Fruit fly (Drosophila melanogaster) whole organism, embryonic: ENCODE measurements around the gene Ocrl.

Experiments used
- B-H2 ChIP-seq: fragments of 200-800 bp; sonication (Bioruptor generic); optimal IDR thresholded peaks from 2 replicates; lab custom pipeline; 2018; ENCODE audit warnings: missing biosample characterization, mild to moderate bottlenecking, missing genetic modification characterization
- CG10654 ChIP-seq: fragments of 200-800 bp; sonication (Bioruptor generic); optimal IDR thresholded peaks from 2 replicates; lab custom pipeline; 2016; ENCODE audit warnings: missing biosample characterization, missing genetic modification characterization
- CG11723 ChIP-seq: fragments of 200-800 bp; sonication (Bioruptor generic); optimal IDR thresholded peaks from 2 replicates; lab custom pipeline; 2017; ENCODE audit warnings: missing biosample characterization, mild to moderate bottlenecking, missing genetic modification characterization
- CG12769 ChIP-seq: fragments of 200-800 bp; sonication (Bioruptor generic); optimal IDR thresholded peaks from 2 replicates; lab custom pipeline; 2019; ENCODE audit warnings: missing biosample characterization, mild to moderate bottlenecking, missing genetic modification characterization, moderate library complexity
- CG13123 ChIP-seq: fragments of 200-800 bp; sonication (Bioruptor generic); optimal IDR thresholded peaks from 2 replicates; lab custom pipeline; 2016; ENCODE audit warnings: missing biosample characterization, missing genetic modification characterization
- CG14014 ChIP-seq: fragments of 200-800 bp; sonication (Bioruptor generic); IDR thresholded peaks from 2 replicates; pipeline ENCODE4 v1.3.6; 2022; ENCODE audit warnings: missing biosample characterization, missing genetic modification characterization
- CG15479 ChIP-seq: fragments of 200-800 bp; sonication (Bioruptor generic); optimal IDR thresholded peaks from 3 replicates; lab custom pipeline; 2019; ENCODE audit warnings: missing biosample characterization, mild to moderate bottlenecking, missing genetic modification characterization, moderate library complexity
- CG15601 ChIP-seq: fragments of 200-800 bp; sonication (Bioruptor generic); optimal IDR thresholded peaks from 3 replicates; lab custom pipeline; 2019; ENCODE audit warnings: missing biosample characterization, mild to moderate bottlenecking, missing genetic modification characterization, moderate library complexity
- CG17328 ChIP-seq: fragments of 200-800 bp; sonication (Bioruptor generic); IDR thresholded peaks from 2 replicates; pipeline ENCODE4 v1.3.6; 2022; ENCODE audit warnings: missing biosample characterization, missing genetic modification characterization
- CG17385 ChIP-seq: fragments of 200-800 bp; sonication (Bioruptor generic); optimal IDR thresholded peaks from 3 replicates; lab custom pipeline; 2018; ENCODE audit warnings: missing biosample characterization, mild to moderate bottlenecking, missing genetic modification characterization
- CG34376 ChIP-seq: fragments of 200-800 bp; sonication (Bioruptor generic); optimal IDR thresholded peaks from 2 replicates; lab custom pipeline; 2018; ENCODE audit warnings: missing biosample characterization, mild to moderate bottlenecking, missing genetic modification characterization
- CG3995 ChIP-seq: fragments of 200-800 bp; sonication (Bioruptor generic); optimal IDR thresholded peaks from 3 replicates; lab custom pipeline; 2016; ENCODE audit warnings: missing biosample characterization, missing genetic modification characterization
- CG4282 ChIP-seq: fragments of 200-800 bp; sonication (Bioruptor generic); optimal IDR thresholded peaks from 2 replicates; lab custom pipeline; 2016; ENCODE audit warnings: missing biosample characterization, missing genetic modification characterization
- CG6791 ChIP-seq: fragments of 200-800 bp; sonication (Bioruptor generic); IDR thresholded peaks from 3 replicates; pipeline ENCODE4 v1.3.6; 2022; ENCODE audit warnings: missing biosample characterization, missing genetic modification characterization; ENCODE audit not compliant: partially characterized antibody
- CG7357 ChIP-seq: fragments of 200-800 bp; sonication (Bioruptor generic); IDR thresholded peaks from 3 replicates; pipeline ENCODE4 v1.3.6; 2022; ENCODE audit warnings: missing biosample characterization, missing genetic modification characterization
- CG7839 ChIP-seq: fragments of 200-800 bp; sonication (Bioruptor generic); optimal IDR thresholded peaks from 3 replicates; lab custom pipeline; 2018; ENCODE audit warnings: missing biosample characterization, mild to moderate bottlenecking, missing genetic modification characterization, moderate library complexity
- CG8281 ChIP-seq: fragments of 200-800 bp; sonication (Bioruptor generic); optimal IDR thresholded peaks from 2 replicates; lab custom pipeline; 2018; ENCODE audit warnings: missing biosample characterization, mild to moderate bottlenecking, missing genetic modification characterization, moderate library complexity
- CG8478 ChIP-seq: fragments of >200 bp; optimal IDR thresholded peaks from 2 replicates; lab custom pipeline; 2018
- Doc3 ChIP-seq: fragments of 200-800 bp; sonication (Bioruptor generic); IDR thresholded peaks from 3 replicates; pipeline ENCODE4 v1.3.6; 2022; ENCODE audit warnings: missing biosample characterization, missing genetic modification characterization; ENCODE audit not compliant: partially characterized antibody
- Meics ChIP-seq: fragments of 200-800 bp; sonication (Bioruptor generic); optimal IDR thresholded peaks from 2 replicates; lab custom pipeline; 2017; ENCODE audit warnings: missing biosample characterization, mild to moderate bottlenecking, missing genetic modification characterization
- NK7.1 ChIP-seq: fragments of 200-800 bp; sonication (Bioruptor generic); optimal IDR thresholded peaks from 3 replicates; lab custom pipeline; 2016; ENCODE audit warnings: missing biosample characterization, missing genetic modification characterization
- Oaz ChIP-seq: fragments of 200-800 bp; sonication (Bioruptor generic); IDR thresholded peaks from 2 replicates; pipeline ENCODE4 v1.3.6; 2022; ENCODE audit warnings: missing biosample characterization, missing genetic modification characterization
- Optix ChIP-seq: fragments of 200-800 bp; sonication (Bioruptor generic); IDR thresholded peaks from 3 replicates; pipeline ENCODE4 v1.3.6; 2022; ENCODE audit warnings: missing biosample characterization, missing genetic modification characterization
- Sox102F ChIP-seq: fragments of 200-800 bp; sonication (Bioruptor generic); optimal IDR thresholded peaks from 2 replicates; lab custom pipeline; 2018; ENCODE audit warnings: missing biosample characterization, mild to moderate bottlenecking, missing genetic modification characterization, moderate library complexity
- Spps ChIP-seq: fragments of 200-800 bp; sonication (Bioruptor generic); optimal IDR thresholded peaks from 2 replicates; lab custom pipeline; 2018; ENCODE audit warnings: missing biosample characterization, mild to moderate bottlenecking, missing genetic modification characterization
- Sry-δ ChIP-seq: fragments of 200-800 bp; sonication (Bioruptor generic); optimal IDR thresholded peaks from 2 replicates; lab custom pipeline; 2016; ENCODE audit warnings: missing biosample characterization, missing genetic modification characterization
- TFAM ChIP-seq: fragments of 200-800 bp; sonication (Bioruptor generic); optimal IDR thresholded peaks from 2 replicates; lab custom pipeline; 2017; ENCODE audit warnings: missing biosample characterization, missing genetic modification characterization, inconsistent platforms
- Vsx1 ChIP-seq: fragments of 200-800 bp; sonication (Bioruptor generic); optimal IDR thresholded peaks from 2 replicates; lab custom pipeline; 2017; ENCODE audit warnings: missing biosample characterization, mild to moderate bottlenecking, missing genetic modification characterization, missing genetic modification reagents
- ase ChIP-seq: fragments of 200-800 bp; sonication (Bioruptor generic); IDR thresholded peaks from 3 replicates; pipeline ENCODE4 v1.3.6; 2022; ENCODE audit warnings: missing biosample characterization, missing genetic modification characterization
- ato ChIP-seq: fragments of 200-800 bp; sonication (Bioruptor generic); IDR thresholded peaks from 2 replicates; pipeline ENCODE4 v1.3.6; 2022; ENCODE audit warnings: missing biosample characterization, missing genetic modification characterization; ENCODE audit not compliant: partially characterized antibody
- btn ChIP-seq: fragments of 200-800 bp; sonication (Bioruptor generic); optimal IDR thresholded peaks from 2 replicates; lab custom pipeline; 2016; ENCODE audit warnings: missing biosample characterization, missing genetic modification characterization
- cwo ChIP-seq: fragments of 200-800 bp; sonication (Bioruptor generic); optimal IDR thresholded peaks from 3 replicates; lab custom pipeline; 2017; ENCODE audit warnings: missing biosample characterization, missing genetic modification characterization, mild to moderate bottlenecking, moderate library complexity, missing genetic modification reagents
- ems ChIP-seq: fragments of 200-800 bp; sonication (Bioruptor generic); optimal IDR thresholded peaks from 3 replicates; lab custom pipeline; 2016; ENCODE audit warnings: missing biosample characterization, missing genetic modification characterization
- fu2 ChIP-seq: fragments of 200-800 bp; sonication (Bioruptor generic); optimal IDR thresholded peaks from 2 replicates; lab custom pipeline; 2016; ENCODE audit warnings: missing biosample characterization, missing genetic modification characterization
- gro ChIP-seq: fragments of 200-800 bp; sonication (Bioruptor generic); optimal IDR thresholded peaks from 2 replicates; lab custom pipeline; 2016; ENCODE audit warnings: missing biosample characterization, missing genetic modification characterization
- hkb ChIP-seq, 2 experiments: fragments of 200-800 bp in 1 of 2; fragments of >200 bp in 1 of 2; sonication (Bioruptor generic) in 1 of 2; IDR thresholded peaks in 1 of 2; optimal IDR thresholded peaks in 1 of 2; 2 replicates each; pipeline versions ENCODE4 v1.3.6 to Lab custom; 2017 to 2022; ENCODE audit warnings: missing biosample characterization in 1 of 2, missing genetic modification characterization in 1 of 2
- inv ChIP-seq: fragments of 200-800 bp; sonication (Bioruptor generic); IDR thresholded peaks from 2 replicates; pipeline ENCODE4 v1.3.6; 2022; ENCODE audit warnings: missing biosample characterization, missing genetic modification characterization; ENCODE audit not compliant: partially characterized antibody
- org-1 ChIP-seq: fragments of 200-800 bp; sonication (Bioruptor generic); optimal IDR thresholded peaks from 2 replicates; lab custom pipeline; 2017; ENCODE audit warnings: missing biosample characterization, missing genetic modification characterization
- pita ChIP-seq: fragments of 200-800 bp; sonication (Bioruptor generic); optimal IDR thresholded peaks from 2 replicates; lab custom pipeline; 2017; ENCODE audit warnings: missing biosample characterization, mild to moderate bottlenecking, missing genetic modification characterization
- pzg ChIP-seq: fragments of 200-800 bp; sonication (Bioruptor generic); optimal IDR thresholded peaks from 3 replicates; lab custom pipeline; 2018; ENCODE audit warnings: missing biosample characterization, mild to moderate bottlenecking, missing genetic modification characterization, moderate library complexity
- seq ChIP-seq: fragments of 200-800 bp; sonication (Bioruptor generic); IDR thresholded peaks from 2 replicates; pipeline ENCODE4 v1.3.6; 2022; ENCODE audit warnings: missing biosample characterization, missing genetic modification characterization
- shn ChIP-seq: fragments of 200-800 bp; sonication (Bioruptor generic); optimal IDR thresholded peaks from 3 replicates; lab custom pipeline; 2016; ENCODE audit warnings: missing biosample characterization, missing genetic modification characterization
- sim ChIP-seq: fragments of 200-800 bp; sonication (Bioruptor generic); IDR thresholded peaks from 2 replicates; pipeline ENCODE4 v1.3.6; 2022; ENCODE audit warnings: missing biosample characterization, missing genetic modification characterization
- slbo ChIP-seq: fragments of 200-800 bp; sonication (Bioruptor generic); IDR thresholded peaks from 2 replicates; pipeline ENCODE4 v1.3.6; 2022; ENCODE audit warnings: missing biosample characterization, missing genetic modification characterization
- unc-4 ChIP-seq: fragments of 200-800 bp; sonication (Bioruptor generic); IDR thresholded peaks from 2 replicates; pipeline ENCODE4 v1.3.6; 2022; ENCODE audit warnings: missing biosample characterization, missing genetic modification characterization; ENCODE audit not compliant: partially characterized antibody
- vfl ChIP-seq: fragments of 200-800 bp; sonication (Bioruptor generic); optimal IDR thresholded peaks from 2 replicates; lab custom pipeline; 2016; ENCODE audit warnings: missing biosample characterization, missing genetic modification characterization
- wek ChIP-seq: fragments of 200-800 bp; sonication (Bioruptor generic); optimal IDR thresholded peaks from 3 replicates; lab custom pipeline; 2018; ENCODE audit warnings: missing biosample characterization, mild to moderate bottlenecking, missing genetic modification characterization, moderate library complexity
- zfh2 ChIP-seq: fragments of 200-800 bp; sonication (Bioruptor generic); optimal IDR thresholded peaks from 2 replicates; lab custom pipeline; 2016; ENCODE audit warnings: missing biosample characterization, missing genetic modification characterization

The Ocrl gene

DNA sequence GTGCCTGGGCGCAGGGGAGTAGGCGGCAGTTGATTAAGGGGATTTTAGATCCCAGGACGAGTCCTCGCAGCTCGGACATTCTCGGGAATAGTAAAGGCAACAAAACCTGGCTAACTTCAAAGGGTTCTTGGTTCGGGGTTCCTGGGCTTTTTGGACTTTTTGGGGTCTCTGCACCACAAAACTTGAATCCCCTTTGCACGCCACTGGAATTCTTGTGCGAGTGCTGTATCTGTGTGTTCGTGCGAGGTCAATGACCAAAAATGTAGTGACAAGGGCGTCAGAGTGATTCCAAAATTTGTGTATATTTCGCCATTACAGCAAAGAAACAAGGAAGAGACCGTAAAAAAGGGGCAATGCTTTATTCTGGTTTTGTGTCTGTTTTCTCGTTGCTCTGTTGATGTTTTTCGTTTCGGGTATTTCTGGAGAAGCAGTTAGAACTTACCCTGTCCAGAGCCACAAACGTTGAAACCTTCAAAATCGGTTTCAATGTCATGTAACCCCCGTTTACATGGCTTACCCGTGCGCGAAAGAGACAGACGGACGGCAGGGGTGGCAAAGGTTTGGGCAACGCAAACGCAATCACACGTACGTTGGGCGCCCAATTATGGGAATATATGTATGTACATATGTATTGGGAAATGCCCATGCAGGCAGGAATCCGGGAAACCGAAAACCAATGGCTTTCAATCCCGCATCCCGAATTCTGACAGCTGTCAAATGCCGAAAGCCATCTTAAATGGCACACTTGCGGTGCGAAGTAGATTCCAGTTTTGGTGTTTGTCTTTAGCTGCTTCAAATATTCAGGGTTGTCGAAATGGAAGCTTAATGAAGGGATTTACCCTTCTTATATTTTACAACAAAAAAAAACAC lies 21.7 kb downstream of the Ocrl start (continued):
- TF ChIP-seq shn (GFP tag; lab: Kevin White, UChicago) (peak; percentile 31), CG4282 (GFP tag; lab: Kevin White, UChicago) (no peak), pita (GFP tag; lab: Kevin White, UChicago) (no peak), CG13123 (GFP tag; lab: Kevin White, UChicago) (peak; percentile 11), CG7357 (GFP tag; lab: Robert Waterston, UW) (peak; percentile 50; the same call in 1 of the 3 replicates), org-1 (peak; percentile 39), slbo (peak; percentile 73), zfh2 (GFP tag; lab: Kevin White, UChicago) (peak; percentile 58), Optix (GFP tag; lab: Robert Waterston, UW) (peak; percentile 52; the same call in 2 of the 3 replicates), CG15601 (tag; lab: Kevin White, UChicago) (peak; percentile 14), fu2 (GFP tag; lab: Kevin White, UChicago) (peak; percentile 42), CG6791 (GFP tag; lab: Robert Waterston, UW) (no peak), Oaz (GFP tag; lab: Robert Waterston, UW) (no peak), unc-4 (GFP tag; lab: Robert Waterston, UW) (no peak), CG17328 (peak; percentile 44; the same call in 1 of the 2 replicates), CG8478 (lab: Kevin White, UChicago) (no peak), CG10654 (GFP tag; lab: Kevin White, UChicago) (peak; percentile 49), Sry-δ (no peak), inv (GFP tag; lab: Robert Waterston, UW) (no peak), sim (no peak), CG8281 (tag; lab: Kevin White, UChicago) (no peak), ems (peak; percentile 30), Spps (no peak), NK7.1 (GFP tag; lab: Kevin White, UChicago) (no peak), TFAM (no peak), vfl (GFP tag; lab: Kevin White, UChicago) (peak; percentile 24), gro (no peak), hkb (optimal IDR thresholded peaks at IDR 0.05; lab: Kevin White, UChicago) (no peak), hkb (GFP tag; IDR thresholded peaks at IDR 0.05; lab: Robert Waterston, UW) (peak; percentile 56), CG34376 (GFP tag; lab: Kevin White, UChicago) (no peak), CG17385 (GFP tag; lab: Kevin White, UChicago) (no peak), CG12769 (tag; lab: Kevin White, UChicago) (peak; percentile 44), ase (peak; percentile 42; the same call in 1 of the 3 replicates), Sox102F (peak; percentile 63), Doc3 (GFP tag; lab: Robert Waterston, UW) (no peak), pzg (no peak), Vsx1 (GFP tag; lab: Kevin White, UChicago) (no peak), ato (no peak), seq (GFP tag; lab: Robert Waterston, UW) (no peak), btn (GFP tag; lab: Kevin White, UChicago) (no peak), CG15479 (GFP tag; lab: Kevin White, UChicago) (no peak), cwo (GFP tag; lab: Kevin White, UChicago) (no peak), CG3995 (GFP tag; lab: Kevin White, UChicago) (peak; percentile 31), CG11723 (GFP tag; lab: Kevin White, UChicago) (no peak), wek (GFP tag; lab: Kevin White, UChicago) (no peak), B-H2 (GFP tag; lab: Kevin White, UChicago) (no peak), CG7839 (peak; percentile 49), Meics (GFP tag; lab: Kevin White, UChicago) (no peak), CG14014 (GFP tag; lab: Robert Waterston, UW) (peak; percentile 51; the same call in 1 of the 2 replicates)
